Worm (Caenorhabditis elegans) whole organism, young adult: Measurements from ENCODE around the gene best-2.

ENCODE experiments used
- B0019.2 ChIP-seq: fragments of 200-800 bp; sonication (Bioruptor generic); conservative IDR thresholded peaks from 2 replicates; pipeline ENCODE4 v1.3.6; 2022; ENCODE audit warnings: missing genetic modification reagents, missing genetic modification characterization, missing compliant biosample characterization
- B0261.1 ChIP-seq: sonication (generic microtip); optimal IDR thresholded peaks from 2 replicates; lab custom pipeline; 2016; ENCODE audit warnings: mild to moderate bottlenecking, missing genetic modification characterization, moderate library complexity, missing compliant biosample characterization
- F37B4.10 ChIP-seq: fragments of 200-800 bp; sonication (Bioruptor generic); IDR thresholded peaks from 2 replicates; pipeline ENCODE4 v1.3.6; 2022; ENCODE audit warnings: missing genetic modification characterization, missing compliant biosample characterization
- K11D2.4 ChIP-seq: fragments of 200-800 bp; sonication (Bioruptor generic); IDR thresholded peaks from 2 replicates; pipeline ENCODE4 v1.3.6; 2022; ENCODE audit warnings: missing genetic modification reagents, missing genetic modification characterization, missing compliant biosample characterization
- K12H6.12 ChIP-seq: fragments of 200-800 bp; sonication (Bioruptor generic); optimal IDR thresholded peaks from 2 replicates; lab custom pipeline; 2018; ENCODE audit warnings: mild to moderate bottlenecking, missing genetic modification characterization, missing compliant biosample characterization
- T07F8.4 ChIP-seq: sonication (generic microtip); optimal IDR thresholded peaks from 2 replicates; lab custom pipeline; 2016; ENCODE audit warnings: mild to moderate bottlenecking, missing genetic modification characterization, moderate library complexity, missing compliant biosample characterization
- Y56A3A.18 ChIP-seq: fragments of 200-800 bp; sonication (Bioruptor generic); IDR thresholded peaks from 2 replicates; pipeline ENCODE4 v1.3.6; 2022; ENCODE audit warnings: missing genetic modification reagents, missing genetic modification characterization, missing compliant biosample characterization
- Y67H2A.10 ChIP-seq: fragments of 200-800 bp; sonication (Bioruptor generic); conservative IDR thresholded peaks from 2 replicates; pipeline ENCODE4 v1.3.6; 2022; ENCODE audit warnings: missing genetic modification reagents, missing genetic modification characterization, missing compliant biosample characterization
- ama-1 ChIP-seq, 3 experiments: fragments of 150-350 bp in 1 of 3; sonication (generic microtip) in 2 of 3; optimal IDR thresholded peaks; 2 replicates each; lab custom pipeline; 2014 to 2018; ENCODE audit warnings: missing biosample characterization in 2 of 3, missing genetic modification characterization in 2 of 3, missing genetic modification reagents in 2 of 3
- atf-7 ChIP-seq: sonication (generic microtip); optimal IDR thresholded peaks from 2 replicates; lab custom pipeline; 2017; ENCODE audit warnings: mild to moderate bottlenecking, missing genetic modification characterization, missing compliant biosample characterization
- attf-5 ChIP-seq: fragments of 200-800 bp; sonication (Bioruptor generic); optimal IDR thresholded peaks from 2 replicates; lab custom pipeline; 2018; ENCODE audit warnings: mild to moderate bottlenecking, missing genetic modification characterization, missing compliant biosample characterization
- cebp-1 ChIP-seq, 2 experiments: fragments of 200-800 bp in 1 of 2; sonication (Bioruptor generic) in 1 of 2; sonication (generic microtip) in 1 of 2; IDR thresholded peaks in 1 of 2; optimal IDR thresholded peaks in 1 of 2; 2 replicates each; pipeline versions ENCODE4 v1.3.6 to Lab custom; 2017 to 2022; ENCODE audit warnings: missing compliant biosample characterization in 2 of 2, missing genetic modification characterization in 2 of 2, mild to moderate bottlenecking in 1 of 2, missing genetic modification reagents in 1 of 2, moderate library complexity in 1 of 2
- cebp-2 ChIP-seq: fragments of 200-800 bp; sonication (Bioruptor generic); IDR thresholded peaks from 2 replicates; pipeline ENCODE4 v1.3.6; 2022; ENCODE audit warnings: missing genetic modification characterization, missing compliant biosample characterization
- ceh-27 ChIP-seq: fragments of 200-800 bp; sonication (Bioruptor generic); optimal IDR thresholded peaks from 2 replicates; lab custom pipeline; 2018; ENCODE audit warnings: mild to moderate bottlenecking, missing genetic modification characterization, moderate library complexity, missing compliant biosample characterization
- ceh-91 ChIP-seq: fragments of 200-800 bp; sonication (Bioruptor generic); IDR thresholded peaks from 2 replicates; pipeline ENCODE4 v1.3.6; 2022; ENCODE audit warnings: missing genetic modification reagents, missing genetic modification characterization, missing compliant biosample characterization
- die-1 ChIP-seq: sonication (generic microtip); optimal IDR thresholded peaks from 2 replicates; lab custom pipeline; 2016; ENCODE audit warnings: missing genotype, mild to moderate bottlenecking, missing genetic modification characterization, missing compliant biosample characterization
- dpff-1 ChIP-seq: sonication (generic microtip); optimal IDR thresholded peaks from 2 replicates; lab custom pipeline; 2017; ENCODE audit warnings: mild to moderate bottlenecking, missing genetic modification characterization, missing compliant biosample characterization
- efl-1 ChIP-seq: fragments of 150-350 bp; optimal IDR thresholded peaks from 2 replicates; lab custom pipeline; 2014; ENCODE audit warnings: missing biosample characterization, missing genetic modification reagents, missing genetic modification characterization
- ets-4 ChIP-seq: fragments of 200-800 bp; sonication (Bioruptor generic); optimal IDR thresholded peaks from 2 replicates; lab custom pipeline; 2018; ENCODE audit warnings: mild to moderate bottlenecking, missing genetic modification characterization, missing compliant biosample characterization
- hsf-1 ChIP-seq: fragments of 200-800 bp; sonication (Bioruptor generic); IDR thresholded peaks from 2 replicates; pipeline ENCODE4 v1.3.6; 2022; ENCODE audit warnings: missing genetic modification reagents, missing genetic modification characterization, missing compliant biosample characterization
- let-607 ChIP-seq, 2 experiments: fragments of 200-800 bp in 1 of 2; sonication (Bioruptor generic) in 1 of 2; sonication (generic microtip) in 1 of 2; optimal IDR thresholded peaks; 2 replicates each; lab custom pipeline; 2016 to 2018; ENCODE audit warnings: mild to moderate bottlenecking in 2 of 2, missing compliant biosample characterization in 2 of 2, missing genetic modification characterization in 2 of 2, moderate library complexity in 2 of 2, missing genotype in 1 of 2
- lin-26 ChIP-seq: fragments of 200-800 bp; sonication (Bioruptor generic); IDR thresholded peaks from 2 replicates; pipeline ENCODE4 v1.3.6; 2022; ENCODE audit warnings: missing genetic modification reagents, missing genetic modification characterization, missing compliant biosample characterization
- lsy-27 ChIP-seq: sonication (generic microtip); optimal IDR thresholded peaks from 2 replicates; lab custom pipeline; 2017; ENCODE audit warnings: missing genetic modification characterization, mild to moderate bottlenecking, missing compliant biosample characterization, antibody characterized with exemption, missing genotype, borderline replicate concordance; ENCODE audit not compliant: insufficient read depth
- madf-6 ChIP-seq: fragments of 200-800 bp; sonication (Bioruptor generic); IDR thresholded peaks from 2 replicates; pipeline ENCODE4 v1.3.6; 2022; ENCODE audit warnings: missing genetic modification reagents, missing genetic modification characterization, missing compliant biosample characterization
- mcd-1 ChIP-seq: fragments of 200-800 bp; sonication (Bioruptor generic); IDR thresholded peaks from 2 replicates; pipeline ENCODE4 v1.3.6; 2022; ENCODE audit warnings: missing genetic modification reagents, missing genetic modification characterization, missing compliant biosample characterization
- nhr-80 ChIP-seq: sonication (generic microtip); optimal IDR thresholded peaks from 2 replicates; lab custom pipeline; 2016; ENCODE audit warnings: missing genetic modification characterization, missing compliant biosample characterization
- pbrm-1 ChIP-seq: fragments of 200-800 bp; sonication (Bioruptor generic); IDR thresholded peaks from 2 replicates; pipeline ENCODE4 v1.3.6; 2022; ENCODE audit warnings: missing genetic modification reagents, missing genetic modification characterization, missing compliant biosample characterization
- rcor-1 ChIP-seq: fragments of 200-800 bp; sonication (Bioruptor generic); IDR thresholded peaks from 2 replicates; pipeline ENCODE4 v1.3.6; 2022; ENCODE audit warnings: missing genetic modification reagents, missing genetic modification characterization, missing compliant biosample characterization
- repo-1 ChIP-seq: sonication (generic microtip); optimal IDR thresholded peaks from 2 replicates; lab custom pipeline; 2017; ENCODE audit warnings: mild to moderate bottlenecking, missing genetic modification characterization, missing compliant biosample characterization
- sdz-38 ChIP-seq: sonication (generic microtip); optimal IDR thresholded peaks from 2 replicates; lab custom pipeline; 2016; ENCODE audit warnings: missing genotype, missing genetic modification characterization, missing compliant biosample characterization
- unc-130 ChIP-seq: sonication (generic microtip); optimal IDR thresholded peaks from 2 replicates; lab custom pipeline; 2016; ENCODE audit warnings: missing genetic modification reagents, missing genetic modification characterization, missing compliant biosample characterization
- zfh-2 ChIP-seq: fragments of 200-800 bp; sonication (Bioruptor generic); conservative IDR thresholded peaks from 2 replicates; pipeline ENCODE4 v1.3.6; 2022; ENCODE audit warnings: missing genetic modification reagents, missing genetic modification characterization, missing compliant biosample characterization
- ztf-26 ChIP-seq: sonication (generic microtip); optimal IDR thresholded peaks from 2 replicates; lab custom pipeline; 2017; ENCODE audit warnings: missing genetic modification characterization, missing compliant biosample characterization

Gene best-2

ce11 chrIV:13082106-13082505, 30.8 kb downstream of the best-2 start:
- TF ChIP-seq K11D2.4 (GFP tag; lab: Robert Waterston, UW) (0 out of 2 replicates have a peak, but pooled peaks have one; percentile 56), mcd-1 (GFP tag; lab: Robert Waterston, UW) (peak; percentile 28; the same call in 1 of the 2 replicates), dpff-1 (no peak), zfh-2 (GFP tag; lab: Robert Waterston, UW) (no peak), cebp-2 (no peak), ama-1 (optimal IDR thresholded peaks at IDR 0.05; lab: Kevin White, UChicago) (peak; percentile 81), ama-1 (GFP tag; optimal IDR thresholded peaks at IDR 0.05; lab: Kevin White, UChicago) (no peak), attf-5 (GFP tag; lab: Kevin White, UChicago) (no peak), Y56A3A.18 (GFP tag; lab: Robert Waterston, UW) (no peak), nhr-80 (no peak), ets-4 (GFP tag; lab: Kevin White, UChicago) (no peak), Y67H2A.10 (no peak), hsf-1 (GFP tag; lab: Robert Waterston, UW) (no peak), B0019.2 (GFP tag; lab: Robert Waterston, UW) (no peak), pbrm-1 (GFP tag; lab: Robert Waterston, UW) (no peak), lsy-27 (no peak), ceh-27 (GFP tag; lab: Kevin White, UChicago) (peak; percentile 19), F37B4.10 (GFP tag; lab: Robert Waterston, UW) (no peak), rcor-1 (GFP tag; lab: Robert Waterston, UW) (no peak), B0261.1 (tag; lab: Kevin White, UChicago) (no peak), lin-26 (peak; percentile 60; the same call in 1 of the 2 replicates), ztf-26 (tag; lab: Kevin White, UChicago) (peak; percentile 27)
- TF ChIP-seq, all 124 proteins: peak for 6

ce11 chrIV:13080861-13081260, 32.0 kb downstream of the best-2 start:
- TF ChIP-seq sdz-38 (tag; lab: Kevin White, UChicago), result no peak
- peak; percentile 31 for TF ChIP-seq ama-1 (optimal IDR thresholded peaks at IDR 0.05; lab: Kevin White, UChicago)
- TF ChIP-seq ama-1 (GFP tag; optimal IDR thresholded peaks at IDR 0.05; lab: Kevin White, UChicago), result no peak
- TF ChIP-seq efl-1 (GFP tag; lab: Kevin White, UChicago), result no peak
- 0 out of 2 replicates have a peak, but pooled peaks have one; percentile 6 for TF ChIP-seq madf-6
- TF ChIP-seq repo-1, result peak; percentile 40
- TF ChIP-seq K12H6.12 (tag; lab: Kevin White, UChicago), result no peak
- TF ChIP-seq, all 124 proteins: peak for 3

ce11 chrIV:13080185-13080584, 32.7 kb downstream of the best-2 start:
- TF ChIP-seq T07F8.4 (tag; lab: Kevin White, UChicago), result no peak
- no peak for TF ChIP-seq unc-130
- TF ChIP-seq atf-7 (tag; lab: Kevin White, UChicago), result no peak
- TF ChIP-seq Y56A3A.18 (GFP tag; lab: Robert Waterston, UW), result no peak
- TF ChIP-seq die-1, result no peak
- TF ChIP-seq K11D2.4 (GFP tag; lab: Robert Waterston, UW), result no peak
- TF ChIP-seq madf-6, result no peak
- no peak for TF ChIP-seq lsy-27
- no peak for TF ChIP-seq dpff-1
- no peak for TF ChIP-seq ama-1 (optimal IDR thresholded peaks at IDR 0.05; lab: Kevin White, UChicago)
- no peak for TF ChIP-seq ama-1 (GFP tag; optimal IDR thresholded peaks at IDR 0.05; lab: Kevin White, UChicago)
- TF ChIP-seq let-607 (tag; optimal IDR thresholded peaks at IDR 0.05; lab: Kevin White, UChicago), result no peak
- TF ChIP-seq ceh-91 (GFP tag; lab: Robert Waterston, UW), result no peak

ce11 chrIV:13079119-13079518, 33.8 kb downstream of the best-2 start, which contains the start of gene C39E9.8:
C39E9.8 (plus strand) TSS chrIV:13079446.
- TF ChIP-seq ceh-27 (GFP tag; lab: Kevin White, UChicago), result peak; percentile 36
- no peak for TF ChIP-seq Y56A3A.18 (GFP tag; lab: Robert Waterston, UW)
- TF ChIP-seq ztf-26 (tag; lab: Kevin White, UChicago), result peak; percentile 38
- no peak for TF ChIP-seq lsy-27
- 0 out of 2 replicates have a peak, but pooled peaks have one; percentile 38 for TF ChIP-seq cebp-2
- TF ChIP-seq mcd-1 (GFP tag; lab: Robert Waterston, UW), result no peak
- TF ChIP-seq cebp-1 (GFP tag; IDR thresholded peaks at IDR 0.05; lab: Robert Waterston, UW), result no peak
- TF ChIP-seq cebp-1 (tag; optimal IDR thresholded peaks at IDR 0.05; lab: Kevin White, UChicago), result peak; percentile 24
